Worm (Caenorhabditis elegans): ENCODE results near the gene hgrs-1.

Gene hgrs-1

ce11 chrIV:8211747-8212146 is 5.9 kb upstream of the hgrs-1 start, which contains the start of gene C07G1.7:
Gene C07G1.7, minus strand, starts transcription at chrIV:8211847.
- no peak for TF ChIP-seq attf-6 (GFP tag; IDR thresholded peaks at IDR 0.05)
- no peak for TF ChIP-seq lsl-1 (GFP tag; optimal IDR thresholded peaks at IDR 0.05)
- no peak for TF ChIP-seq ceh-27 (GFP tag; optimal IDR thresholded peaks at IDR 0.05)
- TF ChIP-seq hsf-1 (GFP tag; IDR thresholded peaks at IDR 0.05) = no peak
- no peak for TF ChIP-seq Y95B8A.8 (GFP tag; IDR thresholded peaks at IDR 0.05)
- no peak for TF ChIP-seq rpc-1 (optimal IDR thresholded peaks at IDR 0.05)
- no peak for TF ChIP-seq rpc-1 (tag; optimal IDR thresholded peaks at IDR 0.05)
- no peak for TF ChIP-seq madf-6 (GFP tag; IDR thresholded peaks at IDR 0.05)
- TF ChIP-seq cebp-2 (GFP tag; IDR thresholded peaks at IDR 0.05) = no peak
- TF ChIP-seq egrh-3 (GFP tag; IDR thresholded peaks at IDR 0.05) = no peak
- no peak for TF ChIP-seq tlf-1 (GFP tag; optimal IDR thresholded peaks at IDR 0.05)
- no peak for TF ChIP-seq repo-1 (tag; optimal IDR thresholded peaks at IDR 0.05)
- no peak for TF ChIP-seq sea-2 (GFP tag; IDR thresholded peaks at IDR 0.05)
- no peak for TF ChIP-seq C06A6.2 (GFP tag; conservative IDR thresholded peaks at IDR 0.05)
- TF ChIP-seq chd-7 (tag; optimal IDR thresholded peaks at IDR 0.05) = no peak
- no peak for TF ChIP-seq nfya-1 (tag; optimal IDR thresholded peaks at IDR 0.05; ENCODE audit: borderline replicate concordance, insufficient read depth)
- TF ChIP-seq Y79H2A.3 (GFP tag; conservative IDR thresholded peaks at IDR 0.05) = no peak
- no peak for TF ChIP-seq ztf-22 (GFP tag; optimal IDR thresholded peaks at IDR 0.05)

- TF ChIP-seq snpc-3.4 (tag; optimal IDR thresholded peaks at IDR 0.05) (no peak), tbx-9 (tag; optimal IDR thresholded peaks at IDR 0.05; ENCODE audit: borderline replicate concordance) (no peak), pha-4 (tag; optimal IDR thresholded peaks at IDR 0.05) (no peak), madf-10 (tag; optimal IDR thresholded peaks at IDR 0.05) (no peak)
Observed at ce11 chrIV:8210300-8210699, 4.5 kb upstream of the hgrs-1 start, which contains the start of gene C07G1.6. Gene C07G1.6, minus strand, starts transcription at chrIV:8210400.

- TF ChIP-seq ceh-91 (GFP tag; IDR thresholded peaks at IDR 0.05) = no peak
Observed at ce11 chrIV:8208855-8209254, 3.0 kb upstream of the hgrs-1 start.

- TF ChIP-seq T07F8.4 (tag; optimal IDR thresholded peaks at IDR 0.05) (no peak), egl-18 (GFP tag; IDR thresholded peaks at IDR 0.05) (no peak), K11D2.4 (GFP tag; IDR thresholded peaks at IDR 0.05) (no peak), tbx-9 (tag; optimal IDR thresholded peaks at IDR 0.05; ENCODE audit: borderline replicate concordance) (no peak), egl-44 (GFP tag; IDR thresholded peaks at IDR 0.05) (no peak)
Observed at ce11 chrIV:8206314-8206713, 466 bp upstream of the hgrs-1 start, which contains the start of gene svh-1. Gene svh-1, plus strand, starts transcription at chrIV:8206614.

ce11 chrIV:8203555-8203954 is 2.3 kb downstream of the hgrs-1 start:
- no peak for TF ChIP-seq ztf-18 (tag; optimal IDR thresholded peaks at IDR 0.05)
- no peak for TF ChIP-seq tlf-1 (GFP tag; optimal IDR thresholded peaks at IDR 0.05)
- no peak for TF ChIP-seq F23B12.7 (tag; optimal IDR thresholded peaks at IDR 0.05; ENCODE audit: insufficient read depth)
- no peak for TF ChIP-seq lsy-27 (tag; optimal IDR thresholded peaks at IDR 0.05; ENCODE audit: borderline replicate concordance, insufficient read depth)
- no peak for TF ChIP-seq pha-4 (tag; optimal IDR thresholded peaks at IDR 0.05)
- TF ChIP-seq ekl-4 (GFP tag; IDR thresholded peaks at IDR 0.05) = no peak
- no peak for TF ChIP-seq madf-10 (tag; optimal IDR thresholded peaks at IDR 0.05)
- no peak for TF ChIP-seq F55B11.4 (tag; optimal IDR thresholded peaks at IDR 0.05; ENCODE audit: borderline replicate concordance, insufficient read depth)
- TF ChIP-seq F22D6.2 (tag; optimal IDR thresholded peaks at IDR 0.05) = no peak
- TF ChIP-seq nhr-179 (tag; optimal IDR thresholded peaks at IDR 0.05) = no peak
- no peak for TF ChIP-seq let-526 (GFP tag; IDR thresholded peaks at IDR 0.05)
- TF ChIP-seq snpc-1.1 (tag; optimal IDR thresholded peaks at IDR 0.05; ENCODE audit: insufficient read depth) = no peak
- no peak for TF ChIP-seq xnd-1 (tag; optimal IDR thresholded peaks at IDR 0.05)
- TF ChIP-seq aptf-3 (GFP tag; IDR thresholded peaks at IDR 0.05) = no peak
- no peak for TF ChIP-seq him-1 (tag; optimal IDR thresholded peaks at IDR 0.05)
- no peak for TF ChIP-seq madf-6 (GFP tag; IDR thresholded peaks at IDR 0.05)
- no peak for TF ChIP-seq ztf-25 (GFP tag; IDR thresholded peaks at IDR 0.05)
- no peak for TF ChIP-seq K12H6.12 (tag; optimal IDR thresholded peaks at IDR 0.05)
